Fruit fly (Drosophila melanogaster) whole organism, embryonic: ENCODE measurements around the gene CG4230.

ENCODE experiments used
- Ada2b ChIP-seq: fragments of 200-800 bp; sonication (Bioruptor generic); IDR thresholded peaks from 2 replicates; pipeline ENCODE4 v1.3.6; 2022; ENCODE audit warnings: missing biosample characterization, missing genetic modification characterization
- CG14860 ChIP-seq: fragments of 200-800 bp; sonication (Bioruptor generic); IDR thresholded peaks from 3 replicates; pipeline ENCODE4 v1.3.6; 2022; ENCODE audit warnings: missing biosample characterization, missing genetic modification characterization; ENCODE audit not compliant: partially characterized antibody
- CG15514 ChIP-seq: fragments of 200-800 bp; sonication (Bioruptor generic); optimal IDR thresholded peaks from 3 replicates; lab custom pipeline; 2017; ENCODE audit warnings: missing biosample characterization, missing genetic modification characterization, mild to moderate bottlenecking, moderate library complexity, missing genetic modification reagents
- CG2889 ChIP-seq: fragments of 200-800 bp; sonication (Bioruptor generic); IDR thresholded peaks from 3 replicates; pipeline ENCODE4 v1.3.6; 2022; ENCODE audit warnings: missing biosample characterization, missing genetic modification characterization
- CG30403 ChIP-seq: fragments of 200-800 bp; sonication (Bioruptor generic); optimal IDR thresholded peaks from 3 replicates; lab custom pipeline; 2016; ENCODE audit warnings: missing biosample characterization, missing genetic modification characterization
- CG4707 ChIP-seq: fragments of 200-800 bp; sonication (Bioruptor generic); optimal IDR thresholded peaks from 2 replicates; lab custom pipeline; 2018; ENCODE audit warnings: missing biosample characterization, mild to moderate bottlenecking, missing genetic modification characterization, moderate library complexity
- CG6272 ChIP-seq: fragments of 200-800 bp; sonication (Bioruptor generic); IDR thresholded peaks from 2 replicates; pipeline ENCODE4 v1.3.6; 2022; ENCODE audit warnings: missing biosample characterization, missing genetic modification characterization
- CG6689 ChIP-seq: fragments of 200-800 bp; sonication (Bioruptor generic); IDR thresholded peaks from 2 replicates; pipeline ENCODE4 v1.3.6; 2022; ENCODE audit warnings: missing biosample characterization, missing genetic modification characterization
- CG7357 ChIP-seq: fragments of 200-800 bp; sonication (Bioruptor generic); IDR thresholded peaks from 3 replicates; pipeline ENCODE4 v1.3.6; 2022; ENCODE audit warnings: missing biosample characterization, missing genetic modification characterization
- CG7839 ChIP-seq: fragments of 200-800 bp; sonication (Bioruptor generic); optimal IDR thresholded peaks from 3 replicates; lab custom pipeline; 2018; ENCODE audit warnings: missing biosample characterization, mild to moderate bottlenecking, missing genetic modification characterization, moderate library complexity
- CG8089 ChIP-seq: fragments of 200-800 bp; sonication (Bioruptor generic); optimal IDR thresholded peaks from 3 replicates; lab custom pipeline; 2016; ENCODE audit warnings: missing biosample characterization, missing genetic modification characterization
- CG8359 ChIP-seq: fragments of 200-800 bp; sonication (Bioruptor generic); optimal IDR thresholded peaks from 2 replicates; lab custom pipeline; 2017; ENCODE audit warnings: missing biosample characterization, mild to moderate bottlenecking, missing genetic modification characterization, borderline replicate concordance
- CHES-1-like ChIP-seq: fragments of 200-800 bp; sonication (Bioruptor generic); optimal IDR thresholded peaks from 2 replicates; lab custom pipeline; 2016; ENCODE audit warnings: missing biosample characterization, missing genetic modification characterization
- CrebB ChIP-seq: fragments of 200-800 bp; sonication (Bioruptor generic); optimal IDR thresholded peaks from 3 replicates; lab custom pipeline; 2018; ENCODE audit warnings: missing biosample characterization, mild to moderate bottlenecking, missing genetic modification characterization
- Deaf1 ChIP-seq: fragments of 200-800 bp; optimal IDR thresholded peaks from 3 replicates; lab custom pipeline; 2019; ENCODE audit warnings: missing biosample characterization, mild to moderate bottlenecking, missing genetic modification characterization, moderate library complexity
- Doc2 ChIP-seq: fragments of 200-800 bp; sonication (Bioruptor generic); IDR thresholded peaks from 2 replicates; pipeline ENCODE4 v1.3.6; 2022; ENCODE audit warnings: missing biosample characterization, missing genetic modification characterization
- Gsc ChIP-seq: fragments of 200-800 bp; sonication (Bioruptor generic); IDR thresholded peaks from 2 replicates; pipeline ENCODE4 v1.3.6; 2022; ENCODE audit warnings: missing biosample characterization, missing genetic modification characterization
- H15 ChIP-seq: fragments of 200-800 bp; sonication (Bioruptor generic); IDR thresholded peaks from 3 replicates; pipeline ENCODE4 v1.3.6; 2022; ENCODE audit warnings: missing biosample characterization, missing genetic modification characterization
- Lpt ChIP-seq: fragments of >200 bp; optimal IDR thresholded peaks from 2 replicates; lab custom pipeline; 2018; ENCODE audit warnings: missing biosample characterization, missing genetic modification characterization
- Nf-YB ChIP-seq: fragments of 200-800 bp; sonication (Bioruptor generic); optimal IDR thresholded peaks from 3 replicates; lab custom pipeline; 2019; ENCODE audit warnings: missing biosample characterization, mild to moderate bottlenecking, missing genetic modification characterization, moderate library complexity
- Stat92E ChIP-seq, 3 experiments: fragments of >200 bp in 2 of 3; fragments of 200-800 bp in 1 of 3; sonication (Bioruptor generic) in 1 of 3; optimal IDR thresholded peaks; 2 replicates each; lab custom pipeline; 2017 to 2019; ENCODE audit warnings: missing biosample characterization in 3 of 3, missing genetic modification characterization in 3 of 3, mild to moderate bottlenecking in 1 of 3, moderate library complexity in 1 of 3
- Taf1 ChIP-seq: fragments of 200-800 bp; sonication (Bioruptor generic); IDR thresholded peaks from 2 replicates; pipeline ENCODE4 v1.3.6; 2022; ENCODE audit warnings: missing biosample characterization, missing genetic modification characterization
- ash1 ChIP-seq: fragments of 200-800 bp; sonication (Bioruptor generic); optimal IDR thresholded peaks from 2 replicates; lab custom pipeline; 2018; ENCODE audit warnings: missing biosample characterization, mild to moderate bottlenecking, missing genetic modification characterization
- az2 ChIP-seq: fragments of 200-800 bp; sonication (Bioruptor generic); optimal IDR thresholded peaks from 3 replicates; lab custom pipeline; 2016; ENCODE audit warnings: missing biosample characterization, missing genetic modification characterization
- bbx ChIP-seq: fragments of 200-800 bp; sonication (Bioruptor generic); IDR thresholded peaks from 2 replicates; pipeline ENCODE4 v1.3.6; 2022; ENCODE audit warnings: missing biosample characterization, missing genetic modification characterization; ENCODE audit not compliant: partially characterized antibody
- chinmo ChIP-seq: fragments of 200-800 bp; sonication (Bioruptor generic); IDR thresholded peaks from 4 replicates; pipeline ENCODE4 v1.3.6; 2022; ENCODE audit warnings: missing biosample characterization, missing genetic modification characterization; ENCODE audit not compliant: partially characterized antibody
- corto ChIP-seq: fragments of 200-800 bp; sonication (Bioruptor generic); optimal IDR thresholded peaks from 2 replicates; lab custom pipeline; 2016; ENCODE audit warnings: missing biosample characterization, mild to moderate bottlenecking, missing genetic modification characterization, moderate library complexity
- cwo ChIP-seq: fragments of 200-800 bp; sonication (Bioruptor generic); optimal IDR thresholded peaks from 3 replicates; lab custom pipeline; 2017; ENCODE audit warnings: missing biosample characterization, missing genetic modification characterization, mild to moderate bottlenecking, moderate library complexity, missing genetic modification reagents
- dmrt11E ChIP-seq: fragments of 200-800 bp; sonication (Bioruptor generic); optimal IDR thresholded peaks from 3 replicates; lab custom pipeline; 2018; ENCODE audit warnings: missing biosample characterization, mild to moderate bottlenecking, missing genetic modification characterization, moderate library complexity
- dpn ChIP-seq, 2 experiments: fragments of 200-800 bp; sonication (Bioruptor generic); optimal IDR thresholded peaks; 3 replicates each; lab custom pipeline; 2016; ENCODE audit warnings: missing biosample characterization in 2 of 2, missing genetic modification characterization in 2 of 2
- ems ChIP-seq: fragments of 200-800 bp; sonication (Bioruptor generic); optimal IDR thresholded peaks from 3 replicates; lab custom pipeline; 2016; ENCODE audit warnings: missing biosample characterization, missing genetic modification characterization
- ftz-f1 ChIP-seq: fragments of 200-800 bp; sonication (Bioruptor generic); optimal IDR thresholded peaks from 2 replicates; lab custom pipeline; 2016; ENCODE audit warnings: missing biosample characterization, missing genetic modification characterization
- gce ChIP-seq: fragments of 200-800 bp; sonication (Bioruptor generic); IDR thresholded peaks from 3 replicates; pipeline ENCODE4 v1.3.6; 2022; ENCODE audit warnings: missing biosample characterization, missing genetic modification characterization
- gem ChIP-seq: fragments of 200-800 bp; sonication (Bioruptor generic); optimal IDR thresholded peaks from 2 replicates; lab custom pipeline; 2019; ENCODE audit warnings: missing biosample characterization, mild to moderate bottlenecking, missing genetic modification characterization, moderate library complexity
- ham ChIP-seq: fragments of 200-800 bp; sonication (Bioruptor generic); IDR thresholded peaks from 2 replicates; pipeline ENCODE4 v1.3.6; 2022; ENCODE audit warnings: missing biosample characterization, missing genetic modification characterization
- hth ChIP-seq: fragments of >200 bp; optimal IDR thresholded peaks from 2 replicates; lab custom pipeline; 2017; ENCODE audit warnings: inconsistent platforms
- pan ChIP-seq, 4 experiments: fragments of >200 bp in 3 of 4; fragments of 200-800 bp in 1 of 4; sonication (Bioruptor generic) in 1 of 4; optimal IDR thresholded peaks in 3 of 4; IDR thresholded peaks in 1 of 4; 2 replicates each; pipeline versions ENCODE4 v1.3.6 to Lab custom; 2017 to 2022; ENCODE audit warnings: missing biosample characterization in 2 of 4, missing genetic modification characterization in 2 of 4, mixed read lengths in 1 of 4
- prd ChIP-seq, 3 experiments: fragments of >200 bp in 2 of 3; fragments of 200-800 bp in 1 of 3; sonication (Bioruptor generic) in 1 of 3; optimal IDR thresholded peaks in 2 of 3; IDR thresholded peaks in 1 of 3; 2 replicates in 2 of 3; 3 replicates in 1 of 3; pipeline versions ENCODE4 v1.3.6 to Lab custom; 2017 to 2022; ENCODE audit warnings: missing biosample characterization in 1 of 3, missing genetic modification characterization in 1 of 3
- pum ChIP-seq: fragments of 200-800 bp; sonication (Bioruptor generic); optimal IDR thresholded peaks from 2 replicates; lab custom pipeline; 2016; ENCODE audit warnings: missing biosample characterization, missing genetic modification characterization
- shn ChIP-seq: fragments of 200-800 bp; sonication (Bioruptor generic); optimal IDR thresholded peaks from 3 replicates; lab custom pipeline; 2016; ENCODE audit warnings: missing biosample characterization, missing genetic modification characterization
- sim ChIP-seq: fragments of 200-800 bp; sonication (Bioruptor generic); IDR thresholded peaks from 2 replicates; pipeline ENCODE4 v1.3.6; 2022; ENCODE audit warnings: missing biosample characterization, missing genetic modification characterization
- slou ChIP-seq: fragments of 200-800 bp; sonication (Bioruptor generic); optimal IDR thresholded peaks from 3 replicates; lab custom pipeline; 2016; ENCODE audit warnings: missing biosample characterization, missing genetic modification characterization
- sob ChIP-seq: fragments of 200-800 bp; sonication (Bioruptor generic); IDR thresholded peaks from 2 replicates; pipeline ENCODE4 v1.3.6; 2022; ENCODE audit warnings: missing biosample characterization, missing genetic modification characterization
- stwl ChIP-seq: fragments of 200-800 bp; sonication (Bioruptor generic); optimal IDR thresholded peaks from 3 replicates; lab custom pipeline; 2018; ENCODE audit warnings: missing biosample characterization, mild to moderate bottlenecking, missing genetic modification characterization, moderate library complexity
- sug ChIP-seq: fragments of 200-800 bp; optimal IDR thresholded peaks from 2 replicates; lab custom pipeline; 2019; ENCODE audit warnings: missing biosample characterization, mild to moderate bottlenecking, missing genetic modification characterization, moderate library complexity
- tap ChIP-seq: fragments of 200-800 bp; optimal IDR thresholded peaks from 3 replicates; lab custom pipeline; 2019; ENCODE audit warnings: missing biosample characterization, mild to moderate bottlenecking, missing genetic modification characterization, moderate library complexity
- trh ChIP-seq: fragments of 200-800 bp; sonication (Bioruptor generic); optimal IDR thresholded peaks from 2 replicates; lab custom pipeline; 2016; ENCODE audit warnings: missing biosample characterization, missing genetic modification characterization
- ttk ChIP-seq: fragments of 200-800 bp; sonication (Bioruptor generic); IDR thresholded peaks from 2 replicates; pipeline ENCODE4 v2.1.2; 2022; ENCODE audit warnings: missing biosample characterization, missing genetic modification characterization
- twi ChIP-seq: fragments of 200-800 bp; optimal IDR thresholded peaks from 2 replicates; lab custom pipeline; 2019; ENCODE audit warnings: missing biosample characterization, mild to moderate bottlenecking, missing genetic modification characterization, moderate library complexity

CG4230 gene

DNA sequence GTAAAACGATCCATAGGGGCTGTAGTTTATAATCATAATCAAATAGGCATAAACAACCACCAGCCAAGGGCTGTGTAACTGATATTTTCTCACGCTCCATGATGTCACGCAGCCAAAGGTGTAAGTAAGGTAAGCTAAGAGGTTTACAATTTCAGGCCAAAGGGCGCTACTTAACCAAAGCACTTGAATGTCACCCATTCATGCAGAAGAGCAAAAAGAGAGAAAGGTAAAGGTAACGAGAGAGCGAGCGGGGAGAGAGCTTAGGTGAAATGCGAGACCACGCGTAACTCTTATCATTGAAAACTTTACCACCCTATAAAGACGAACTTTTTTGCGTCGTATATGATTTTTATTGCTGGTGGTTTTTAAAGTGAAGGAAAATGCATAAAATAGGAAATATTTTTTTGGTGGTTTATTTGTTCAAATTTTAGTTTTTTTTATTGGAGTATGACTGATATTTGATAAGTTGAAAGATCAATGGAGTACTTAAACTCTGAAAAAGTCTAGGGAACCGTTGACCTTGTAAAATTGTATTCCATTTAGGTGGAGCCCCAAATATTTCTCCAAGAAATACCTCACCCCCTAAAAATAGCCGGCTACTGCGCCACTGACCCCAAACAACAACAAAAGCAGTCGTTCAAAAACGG, 11.7 kb downstream of the CG4230 start (continued):
- no peak for TF ChIP-seq CG4707
- TF ChIP-seq gem, result peak; percentile 98
- peak; percentile 93 for TF ChIP-seq sug (tag; lab: Kevin White, UChicago)
- TF ChIP-seq sob (GFP tag; lab: Robert Waterston, UW), result peak; percentile 96
- TF ChIP-seq ttk (GFP tag; lab: Robert Waterston, UW), result peak; percentile 93
- TF ChIP-seq dpn (GFP tag; optimal IDR thresholded peaks at IDR 0.05; lab: Kevin White, UChicago), result peak; percentile 98 to 99
- peak; percentile 97 for TF ChIP-seq ems (GFP tag; lab: Kevin White, UChicago)
- peak; percentile 93 for TF ChIP-seq CG2889
- peak; percentile 90 for TF ChIP-seq CG7357
- TF ChIP-seq CrebB (tag; lab: Kevin White, UChicago), result peak; percentile 84
- TF ChIP-seq stwl (tag; lab: Kevin White, UChicago), result no peak
- peak; percentile 83 for TF ChIP-seq Gsc (GFP tag; lab: Robert Waterston, UW)
- peak; percentile 93 for TF ChIP-seq ham (GFP tag; lab: Robert Waterston, UW)
- TF ChIP-seq gce (GFP tag; lab: Robert Waterston, UW), result peak; percentile 87
- peak; percentile 92 for TF ChIP-seq Taf1 (GFP tag; lab: Robert Waterston, UW)
- TF ChIP-seq prd (optimal IDR thresholded peaks at IDR 0.05; lab: Kevin White, UChicago), result no peak
- TF ChIP-seq prd (GFP tag; IDR thresholded peaks at IDR 0.05; lab: Robert Waterston, UW), result peak; percentile 96
- no peak for TF ChIP-seq chinmo
- TF ChIP-seq ash1 (GFP tag; lab: Kevin White, UChicago), result peak; percentile 63
- peak; percentile 78 for TF ChIP-seq Deaf1
- peak; percentile 38 for TF ChIP-seq dmrt11E (tag; lab: Kevin White, UChicago)
- peak; percentile 99 for TF ChIP-seq CHES-1-like (GFP tag; lab: Kevin White, UChicago)
- no peak for TF ChIP-seq CG14860 (GFP tag; lab: Robert Waterston, UW)
- TF ChIP-seq az2 (GFP tag; lab: Kevin White, UChicago), result peak; percentile 95
- TF ChIP-seq ftz-f1 (GFP tag; lab: Kevin White, UChicago), result peak; percentile 77
- peak; percentile 97 for TF ChIP-seq pum (GFP tag; lab: Kevin White, UChicago)
- TF ChIP-seq CG8089 (GFP tag; lab: Kevin White, UChicago), result peak; percentile 97
- peak; percentile 99 for TF ChIP-seq shn
- TF ChIP-seq Stat92E (GFP tag; optimal IDR thresholded peaks at IDR 0.05; lab: Kevin White, UChicago), result peak in 1 of 3 experiments; percentile 67
- peak; percentile 92 for TF ChIP-seq Ada2b (GFP tag; lab: Robert Waterston, UW)
- peak; percentile 81 for TF ChIP-seq sim (GFP tag; lab: Robert Waterston, UW)
- peak; percentile 94 for TF ChIP-seq cwo (GFP tag; lab: Kevin White, UChicago)
- no peak for TF ChIP-seq hth (lab: Kevin White, UChicago)
- peak; percentile 83 for TF ChIP-seq H15 (GFP tag; lab: Robert Waterston, UW)
- TF ChIP-seq Nf-YB (GFP tag; lab: Kevin White, UChicago), result peak; percentile 69
- peak; percentile 99 for TF ChIP-seq CG30403 (GFP tag; lab: Kevin White, UChicago)
- TF ChIP-seq bbx (GFP tag; lab: Robert Waterston, UW), result no peak
- TF ChIP-seq CG6689 (GFP tag; lab: Robert Waterston, UW), result peak; percentile 88
- TF ChIP-seq CG6272 (GFP tag; lab: Robert Waterston, UW), result peak; percentile 92
- peak; percentile 97 for TF ChIP-seq slou (GFP tag; lab: Kevin White, UChicago)
- TF ChIP-seq Lpt (GFP tag; lab: Kevin White, UChicago), result no peak
- TF ChIP-seq CG7839 (tag; lab: Kevin White, UChicago), result peak; percentile 97
- peak; percentile 86 for TF ChIP-seq Doc2 (GFP tag; lab: Robert Waterston, UW)
- TF ChIP-seq CG15514 (GFP tag; lab: Kevin White, UChicago), result peak; percentile 91
- peak; percentile 82 for TF ChIP-seq twi (tag; lab: Kevin White, UChicago)
- TF ChIP-seq trh, result peak; percentile 72
- TF ChIP-seq tap (tag; lab: Kevin White, UChicago), result peak; percentile 85
- peak; percentile 74 for TF ChIP-seq CG8359 (GFP tag; lab: Kevin White, UChicago)
- peak; percentile 53 for TF ChIP-seq corto (GFP tag; lab: Kevin White, UChicago)
- no peak for TF ChIP-seq pan (optimal IDR thresholded peaks at IDR 0.05; lab: Kevin White, UChicago)
- TF ChIP-seq pan (GFP tag; optimal IDR thresholded peaks at IDR 0.05 in 1 of 2, IDR thresholded peaks at IDR 0.05 in 1 of 2), result peak in 1 of 2 experiments; percentile 96
